Worm (Caenorhabditis elegans): Measurements from ENCODE around the gene cgh-1.

- no peak for TF ChIP-seq unc-62 (GFP tag; optimal IDR thresholded peaks at IDR 0.05)
- no peak for TF ChIP-seq F23B12.7 (tag; optimal IDR thresholded peaks at IDR 0.05; ENCODE audit: insufficient read depth)
- no peak for TF ChIP-seq unc-130 (GFP tag; optimal IDR thresholded peaks at IDR 0.05)
- TF ChIP-seq efl-1 (GFP tag; optimal IDR thresholded peaks at IDR 0.05) = no peak
- TF ChIP-seq lin-54 (GFP tag; optimal IDR thresholded peaks at IDR 0.05) = no peak
Measured at ce11 chrIII:7456640-7457039, 41.0 kb downstream of the cgh-1 start, which contains the start of gene Y69F12A.1.
